Fruit fly (Drosophila melanogaster): ENCODE results near the gene CG17572.

Gene CG17572

dm6 chr2L:19035013-19035412 lies 38.9 kb downstream of the CG17572 start:
- TF ChIP-seq dsx (GFP tag; optimal IDR thresholded peaks at IDR 0.05; ENCODE audit: poor library complexity, severe bottlenecking) (no peak), CG6808 (GFP tag; optimal IDR thresholded peaks at IDR 0.05) (no peak), svp (GFP tag) (peak; percentile 90), Hr39 (GFP tag; optimal IDR thresholded peaks at IDR 0.05) (no peak), CG31627 (GFP tag; optimal IDR thresholded peaks at IDR 0.05) (no peak), Eip93F (GFP tag; optimal IDR thresholded peaks at IDR 0.05) (peak; percentile 37), eg (GFP tag; IDR thresholded peaks at IDR 0.05) (no peak)

- TF ChIP-seq Ets21C (GFP tag; optimal IDR thresholded peaks at IDR 0.05) (no peak), esn (GFP tag; optimal IDR thresholded peaks at IDR 0.05) (peak; percentile 21), Smox (GFP tag; optimal IDR thresholded peaks at IDR 0.05) (no peak), fkh (GFP tag; optimal IDR thresholded peaks at IDR 0.05) (peak; percentile 36), CG8632 (GFP tag; optimal IDR thresholded peaks at IDR 0.05) (no peak), acj6 (GFP tag; optimal IDR thresholded peaks at IDR 0.05) (peak; percentile 3), CG10669 (GFP tag; optimal IDR thresholded peaks at IDR 0.05) (no peak), dsx (GFP tag; optimal IDR thresholded peaks at IDR 0.05; ENCODE audit: poor library complexity, severe bottlenecking) (peak; percentile 58), achi (GFP tag; optimal IDR thresholded peaks at IDR 0.05) (peak; percentile 16), CG11902 (GFP tag; optimal IDR thresholded peaks at IDR 0.05) (no peak), CG11294 (GFP tag; IDR thresholded peaks at IDR 0.05) (no peak), CG6808 (GFP tag; optimal IDR thresholded peaks at IDR 0.05) (peak; percentile 13), CG3919 (GFP tag; optimal IDR thresholded peaks at IDR 0.05) (no peak), Met (GFP tag; optimal IDR thresholded peaks at IDR 0.05) (no peak), Blimp-1 (GFP tag; optimal IDR thresholded peaks at IDR 0.05) (no peak), CG32006 (GFP tag; optimal IDR thresholded peaks at IDR 0.05) (no peak), lz (GFP tag; optimal IDR thresholded peaks at IDR 0.05) (no peak), Gug (GFP tag; IDR thresholded peaks at IDR 0.05) (no peak), CG4318 (GFP tag; optimal IDR thresholded peaks at IDR 0.05) (no peak), svp (GFP tag) (peak; percentile 71), CG7368 (GFP tag; optimal IDR thresholded peaks at IDR 0.05) (no peak), CG6276 (GFP tag; optimal IDR thresholded peaks at IDR 0.05) (no peak), Sox15 (GFP tag; optimal IDR thresholded peaks at IDR 0.05) (no peak), Eip78C (GFP tag) (peak; percentile 52)
Measured at dm6 chr2L:19034213-19034929, 39.6 kb downstream of the CG17572 start, which contains the start of the genes mib2 and CG31800. mib2 (plus strand) TSS chr2L:19034444. CG31800 (minus strand) TSS chr2L:19034576.

DNA sequence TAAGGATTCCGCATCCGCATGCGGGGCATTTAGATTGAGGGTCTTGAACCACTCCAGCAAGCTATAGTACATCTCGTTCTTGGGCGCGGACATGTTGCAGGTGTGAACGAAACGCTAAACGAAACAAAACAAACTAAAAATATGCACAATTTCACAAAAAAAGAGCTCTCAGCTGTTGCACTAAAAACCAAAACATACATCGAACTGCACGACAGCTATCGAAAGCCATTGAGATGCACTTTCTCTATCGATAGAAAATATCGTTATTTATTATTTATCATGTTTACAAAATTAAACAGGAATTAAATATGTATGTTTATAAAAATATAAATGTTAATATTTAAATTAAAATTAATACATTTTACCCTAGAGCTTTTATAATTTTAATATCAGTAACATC lies 40.7 kb downstream of the CG17572 start, which contains the start of gene hook:
Gene hook (minus strand): TSS at position 211 of the 400 bp plus-strand sequence.
- TF ChIP-seq pdm3 (GFP tag; optimal IDR thresholded peaks at IDR 0.05) (no peak), lz (GFP tag; optimal IDR thresholded peaks at IDR 0.05) (no peak), esn (GFP tag; optimal IDR thresholded peaks at IDR 0.05) (no peak), OdsH (GFP tag; optimal IDR thresholded peaks at IDR 0.05) (no peak), Smox (GFP tag; optimal IDR thresholded peaks at IDR 0.05) (no peak), CG3919 (GFP tag; optimal IDR thresholded peaks at IDR 0.05) (no peak), cyc (GFP tag; optimal IDR thresholded peaks at IDR 0.05) (no peak), fkh (GFP tag; optimal IDR thresholded peaks at IDR 0.05) (no peak), Met (GFP tag; optimal IDR thresholded peaks at IDR 0.05) (no peak), fd85E (GFP tag; optimal IDR thresholded peaks at IDR 0.05) (no peak), Lpt (GFP tag; optimal IDR thresholded peaks at IDR 0.05) (no peak), salr (GFP tag; optimal IDR thresholded peaks at IDR 0.05) (no peak), CG32006 (GFP tag; optimal IDR thresholded peaks at IDR 0.05) (no peak), CG34406 (GFP tag; optimal IDR thresholded peaks at IDR 0.05) (no peak), CG6163 (GFP tag; IDR thresholded peaks at IDR 0.05) (no peak), dac (GFP tag; optimal IDR thresholded peaks at IDR 0.05) (no peak), dsx (GFP tag; optimal IDR thresholded peaks at IDR 0.05; ENCODE audit: poor library complexity, severe bottlenecking) (no peak)

Measured in whole organism, prepupa.